Fruit fly (Drosophila melanogaster): ENCODE data around the gene Ir68a.

Ir68a gene

DNA sequence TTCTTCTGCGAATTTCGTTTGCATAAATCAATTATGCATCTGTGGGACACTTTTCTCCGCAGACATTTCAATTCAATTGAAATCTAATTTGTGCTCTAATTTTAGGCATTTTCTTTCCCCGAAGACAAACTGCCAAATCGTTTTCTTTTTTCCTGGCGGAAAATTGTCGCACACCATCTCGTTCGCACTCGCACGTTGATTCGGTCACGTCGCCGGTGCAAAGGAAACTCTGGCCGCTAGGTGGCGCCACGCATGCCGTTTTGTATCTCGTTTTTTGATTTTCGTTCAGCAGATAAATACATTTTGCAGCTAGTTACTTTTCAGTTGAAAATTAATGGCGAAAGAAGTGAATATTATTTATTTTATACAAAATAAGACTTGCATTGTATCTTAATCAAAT is 12.3 kb upstream of the Ir68a start (continued):
- TF ChIP-seq Xbp1 (GFP tag; optimal IDR thresholded peaks at IDR 0.05) (peak; percentile 4), CG13424 (tag; optimal IDR thresholded peaks at IDR 0.05) (no peak), CG10654 (GFP tag; optimal IDR thresholded peaks at IDR 0.05) (no peak), Hmx (GFP tag; optimal IDR thresholded peaks at IDR 0.05) (no peak), HLH3B (GFP tag; IDR thresholded peaks at IDR 0.05) (no peak), CG17829 (tag; optimal IDR thresholded peaks at IDR 0.05) (no peak), pros (GFP tag; optimal IDR thresholded peaks at IDR 0.05) (no peak), pfk (GFP tag; optimal IDR thresholded peaks at IDR 0.05) (no peak), Mad (GFP tag; optimal IDR thresholded peaks at IDR 0.05) (peak; percentile 13), kay (GFP tag; optimal IDR thresholded peaks at IDR 0.05) (no peak), Sox102F (GFP tag; optimal IDR thresholded peaks at IDR 0.05) (no peak), mirr (GFP tag; optimal IDR thresholded peaks at IDR 0.05) (no peak), Sin3A (optimal IDR thresholded peaks at IDR 0.05) (no peak), CG18599 (GFP tag; optimal IDR thresholded peaks at IDR 0.05) (no peak), Rfx (GFP tag; IDR thresholded peaks at IDR 0.05) (no peak; the same call in 1 of the 2 replicates), CG11456 (GFP tag; IDR thresholded peaks at IDR 0.05) (no peak; the same call in 2 of the 3 replicates), Ssrp (tag; optimal IDR thresholded peaks at IDR 0.05) (no peak), CG13775 (GFP tag; optimal IDR thresholded peaks at IDR 0.05) (no peak), Atf3 (GFP tag; optimal IDR thresholded peaks at IDR 0.05) (no peak), CG10366 (GFP tag; IDR thresholded peaks at IDR 0.05) (no peak), CG17385 (GFP tag; optimal IDR thresholded peaks at IDR 0.05) (no peak), hkb (optimal IDR thresholded peaks at IDR 0.05) (no peak), hkb (GFP tag; IDR thresholded peaks at IDR 0.05) (no peak), br (optimal IDR thresholded peaks at IDR 0.05) (no peak), tgo (GFP tag; IDR thresholded peaks at IDR 0.05) (no peak; the same call in 2 of the 3 replicates), CG43689 (GFP tag; IDR thresholded peaks at IDR 0.05) (no peak), Ptx1 (GFP tag; IDR thresholded peaks at IDR 0.05) (no peak), Chrac-16 (GFP tag; optimal IDR thresholded peaks at IDR 0.05) (no peak), pum (GFP tag; optimal IDR thresholded peaks at IDR 0.05) (no peak), CG9876 (GFP tag; optimal IDR thresholded peaks at IDR 0.05) (no peak), CG1647 (GFP tag; optimal IDR thresholded peaks at IDR 0.05) (no peak), ham (GFP tag; IDR thresholded peaks at IDR 0.05) (no peak), CG4404 (GFP tag; IDR thresholded peaks at IDR 0.05) (no peak), pho (GFP tag; optimal IDR thresholded peaks at IDR 0.05) (no peak), sc (optimal IDR thresholded peaks at IDR 0.05) (no peak), sc (GFP tag; optimal IDR thresholded peaks at IDR 0.05) (no peak), CG11723 (GFP tag; optimal IDR thresholded peaks at IDR 0.05) (no peak), CG4328 (GFP tag; optimal IDR thresholded peaks at IDR 0.05) (no peak), Eip74EF (GFP tag; optimal IDR thresholded peaks at IDR 0.05) (no peak), dpn (GFP tag; optimal IDR thresholded peaks at IDR 0.05) (peak in 1 of 2 experiments; percentile 7), hth (optimal IDR thresholded peaks at IDR 0.05) (no peak), unpg (GFP tag; optimal IDR thresholded peaks at IDR 0.05) (no peak), dimm (GFP tag; IDR thresholded peaks at IDR 0.05) (no peak), danr (GFP tag; IDR thresholded peaks at IDR 0.05) (no peak), tap (tag; optimal IDR thresholded peaks at IDR 0.05) (no peak), CG14014 (GFP tag; IDR thresholded peaks at IDR 0.05) (peak; percentile 35; the same call in 1 of the 2 replicates), Ravus (GFP tag; IDR thresholded peaks at IDR 0.05) (no peak), zfh1 (GFP tag; IDR thresholded peaks at IDR 0.05) (no peak), Hr51 (GFP tag; optimal IDR thresholded peaks at IDR 0.05) (peak in 1 of 2 experiments; percentile 19), ken (GFP tag; IDR thresholded peaks at IDR 0.05) (no peak), Hmr (GFP tag; optimal IDR thresholded peaks at IDR 0.05) (no peak), toy (GFP tag; IDR thresholded peaks at IDR 0.05) (no peak), cas (GFP tag; IDR thresholded peaks at IDR 0.05) (no peak), CG1603 (tag; optimal IDR thresholded peaks at IDR 0.05) (no peak)

Data from whole organism, embryonic.